Worm (Caenorhabditis elegans) whole organism, L1 larva: ENCODE measurements around the gene smc-6.

Experiments
- aha-1 ChIP-seq: fragments of 150-350 bp; optimal IDR thresholded peaks from 2 replicates; lab custom pipeline; 2014; ENCODE audit warnings: missing biosample characterization, missing genetic modification characterization
- aly-2 ChIP-seq: fragments of 150-350 bp; optimal IDR thresholded peaks from 2 replicates; lab custom pipeline; 2014; ENCODE audit warnings: missing biosample characterization, missing genetic modification characterization
- ceh-90 ChIP-seq: sonication (generic microtip); optimal IDR thresholded peaks from 2 replicates; lab custom pipeline; 2016; ENCODE audit warnings: missing genetic modification characterization, missing compliant biosample characterization
- dpl-1 ChIP-seq, 3 experiments: fragments of 150-350 bp in 2 of 3; sonication (generic microtip) in 1 of 3; optimal IDR thresholded peaks; 2 replicates each; lab custom pipeline; 2014 to 2017; ENCODE audit warnings: missing biosample characterization in 3 of 3, missing genetic modification characterization in 3 of 3, missing genetic modification reagents in 3 of 3
- dsc-1 ChIP-seq: sonication (generic microtip); optimal IDR thresholded peaks from 2 replicates; lab custom pipeline; 2016; ENCODE audit warnings: mild to moderate bottlenecking, missing genetic modification characterization, missing compliant biosample characterization
- efl-1 ChIP-seq, 4 experiments: fragments of 150-350 bp; optimal IDR thresholded peaks in 3 of 4; peaks in 1 of 4; 1 replicate in 1 of 4; 2 replicates in 3 of 4; lab custom pipeline; 2014; ENCODE audit warnings: missing biosample characterization in 2 of 4, missing genetic modification characterization in 2 of 4, missing genetic modification reagents in 2 of 4
- efl-3 ChIP-seq: fragments of 200-800 bp; sonication (Bioruptor generic); optimal IDR thresholded peaks from 2 replicates; lab custom pipeline; 2018; ENCODE audit warnings: mild to moderate bottlenecking, missing genetic modification characterization, missing compliant biosample characterization
- egl-13 ChIP-seq: sonication (generic microtip); optimal IDR thresholded peaks from 2 replicates; lab custom pipeline; 2016; ENCODE audit warnings: missing genotype, missing genetic modification reagents, missing genetic modification characterization, missing compliant biosample characterization
- elt-3 ChIP-seq, 6 experiments: fragments of 150-350 bp in 1 of 6; sonication (generic microtip); optimal IDR thresholded peaks; 2 replicates each; lab custom pipeline; 2017 to 2018; ENCODE audit warnings: missing biosample characterization in 6 of 6, missing genetic modification characterization in 6 of 6, inconsistent platforms in 1 of 6
- fkh-10 ChIP-seq: sonication (generic microtip); optimal IDR thresholded peaks from 2 replicates; lab custom pipeline; 2017; ENCODE audit warnings: missing biosample characterization, missing genetic modification reagents, missing genetic modification characterization
- fkh-4 ChIP-seq: sonication (generic microtip); optimal IDR thresholded peaks from 2 replicates; lab custom pipeline; 2016; ENCODE audit warnings: missing compliant biosample characterization, missing genetic modification characterization, borderline replicate concordance
- grh-1 ChIP-seq: fragments of 200-800 bp; sonication (Bioruptor generic); IDR thresholded peaks from 2 replicates; pipeline ENCODE4 v1.3.6; 2022; ENCODE audit warnings: missing genetic modification reagents, missing genetic modification characterization, missing compliant biosample characterization
- jun-1 ChIP-seq: fragments of 150-350 bp; optimal IDR thresholded peaks from 2 replicates; lab custom pipeline; 2014; ENCODE audit warnings: missing biosample characterization, missing genetic modification reagents, missing genetic modification characterization
- lin-13 ChIP-seq: fragments of 150-350 bp; optimal IDR thresholded peaks from 2 replicates; lab custom pipeline; 2014; ENCODE audit warnings: missing biosample characterization, missing genetic modification reagents, missing genetic modification characterization
- lin-14 ChIP-seq: fragments of 200-800 bp; sonication (Bioruptor generic); optimal IDR thresholded peaks from 2 replicates; lab custom pipeline; 2018; ENCODE audit warnings: mild to moderate bottlenecking, missing genetic modification characterization, moderate library complexity, missing compliant biosample characterization
- lin-15B ChIP-seq: fragments of 150-350 bp; sonication (generic microtip); optimal IDR thresholded peaks from 3 replicates; lab custom pipeline; 2014; ENCODE audit warnings: missing biosample characterization, missing genetic modification characterization
- lin-35 ChIP-seq, 2 experiments: fragments of 150-350 bp; optimal IDR thresholded peaks; 2 replicates each; lab custom pipeline; 2014; ENCODE audit warnings: missing biosample characterization in 2 of 2, missing genetic modification characterization in 2 of 2, missing genetic modification reagents in 2 of 2
- lir-3 ChIP-seq: sonication (generic microtip); optimal IDR thresholded peaks from 2 replicates; lab custom pipeline; 2016; ENCODE audit warnings: mild to moderate bottlenecking, missing genetic modification characterization, moderate library complexity, missing compliant biosample characterization; ENCODE audit not compliant: poor library complexity
- mdl-1 ChIP-seq, 2 experiments: fragments of 150-350 bp; optimal IDR thresholded peaks; 2 replicates each; lab custom pipeline; 2014 to 2017; ENCODE audit warnings: missing biosample characterization in 2 of 2, missing genetic modification characterization in 2 of 2, inconsistent platforms in 1 of 2
- mef-2 ChIP-seq: fragments of 150-350 bp; optimal IDR thresholded peaks from 2 replicates; lab custom pipeline; 2014; ENCODE audit warnings: missing biosample characterization, missing genetic modification characterization
- nhr-19 ChIP-seq: fragments of 200-800 bp; sonication (Bioruptor generic); conservative IDR thresholded peaks from 2 replicates; pipeline ENCODE4 v1.3.6; 2022; ENCODE audit warnings: missing genetic modification characterization, missing compliant biosample characterization
- nhr-20 ChIP-seq: sonication (generic microtip); optimal IDR thresholded peaks from 2 replicates; lab custom pipeline; 2016; ENCODE audit warnings: mild to moderate bottlenecking, missing genetic modification characterization, missing compliant biosample characterization
- nhr-47 ChIP-seq: sonication (generic microtip); optimal IDR thresholded peaks from 2 replicates; lab custom pipeline; 2016; ENCODE audit warnings: mild to moderate bottlenecking, missing genetic modification characterization, moderate library complexity, missing compliant biosample characterization
- nhr-71 ChIP-seq: sonication (generic microtip); optimal IDR thresholded peaks from 2 replicates; lab custom pipeline; 2016; ENCODE audit warnings: mild to moderate bottlenecking, missing genetic modification characterization, moderate library complexity, missing compliant biosample characterization
- nhr-85 ChIP-seq: sonication (generic microtip); peaks from one replicate; lab custom pipeline; 2016; ENCODE audit warnings: missing genetic modification characterization, inconsistent platforms, missing compliant biosample characterization
- nhr-90 ChIP-seq: sonication (generic microtip); optimal IDR thresholded peaks from 2 replicates; lab custom pipeline; 2016; ENCODE audit warnings: mild to moderate bottlenecking, missing genetic modification characterization, missing compliant biosample characterization; ENCODE audit not compliant: poor library complexity
- pax-3 ChIP-seq: fragments of 200-800 bp; sonication (Bioruptor generic); optimal IDR thresholded peaks from 2 replicates; lab custom pipeline; 2018; ENCODE audit warnings: mild to moderate bottlenecking, missing genetic modification characterization, moderate library complexity, missing compliant biosample characterization
- sox-4 ChIP-seq: sonication (generic microtip); optimal IDR thresholded peaks from 2 replicates; lab custom pipeline; 2016; ENCODE audit warnings: missing genetic modification characterization, missing compliant biosample characterization
- sptf-1 ChIP-seq: fragments of 150-350 bp; optimal IDR thresholded peaks from 2 replicates; lab custom pipeline; 2014; ENCODE audit warnings: missing biosample characterization, missing genetic modification characterization
- tbx-2 ChIP-seq: sonication (generic microtip); optimal IDR thresholded peaks from 2 replicates; lab custom pipeline; 2016; ENCODE audit warnings: missing genetic modification characterization, missing compliant biosample characterization
- unc-30 ChIP-seq: sonication (generic microtip); optimal IDR thresholded peaks from 2 replicates; lab custom pipeline; 2017; ENCODE audit warnings: missing biosample characterization, missing genetic modification characterization
- unc-86 ChIP-seq: sonication (generic microtip); optimal IDR thresholded peaks from 2 replicates; lab custom pipeline; 2016; ENCODE audit warnings: missing genetic modification characterization, missing compliant biosample characterization
- vab-15 ChIP-seq: sonication (generic microtip); optimal IDR thresholded peaks from 2 replicates; lab custom pipeline; 2017; ENCODE audit warnings: missing genotype, mild to moderate bottlenecking, missing genetic modification characterization, missing compliant biosample characterization
- xbp-1 ChIP-seq: sonication (generic microtip); optimal IDR thresholded peaks from 2 replicates; lab custom pipeline; 2016; ENCODE audit warnings: missing genetic modification characterization, missing compliant biosample characterization
- zip-4 ChIP-seq: fragments of 200-800 bp; sonication (Bioruptor generic); optimal IDR thresholded peaks from 2 replicates; lab custom pipeline; 2018; ENCODE audit warnings: mild to moderate bottlenecking, missing genetic modification characterization, moderate library complexity, missing compliant biosample characterization
- ztf-11 ChIP-seq, 2 experiments: sonication (generic microtip); optimal IDR thresholded peaks; 2 replicates each; lab custom pipeline; 2016 to 2017; ENCODE audit warnings: missing genetic modification characterization in 2 of 2, missing biosample characterization in 1 of 2, missing compliant biosample characterization in 1 of 2
- ztf-4 ChIP-seq: fragments of 150-350 bp; optimal IDR thresholded peaks from 2 replicates; lab custom pipeline; 2014; ENCODE audit warnings: missing biosample characterization, missing genetic modification characterization

Gene smc-6

ce11 chrII:11577397-11577796 lies 1.1 kb upstream of the smc-6 start, which contains the start of gene pcs-1:
pcs-1 (minus strand) TSS chrII:11577740.
- peak; percentile 27 for TF ChIP-seq lin-14 (GFP tag; lab: Kevin White, UChicago)
- no peak for TF ChIP-seq ceh-90 (tag; lab: Kevin White, UChicago)

ce11 chrII:11577861-11578260 lies 655 bp upstream of the smc-6 start:
- TF ChIP-seq sptf-1 (tag; lab: Kevin White, UChicago) (no peak), egl-13 (no peak)

- TF ChIP-seq vab-15 (tag; lab: Kevin White, UChicago) (no peak), lin-35 (GFP tag; optimal IDR thresholded peaks at IDR 0.05; lab: Kevin White, UChicago) (no peak), lir-3 (tag; lab: Kevin White, UChicago) (no peak), nhr-20 (tag; lab: Kevin White, UChicago) (no peak), nhr-19 (GFP tag; lab: Robert Waterston, UW) (no peak), aly-2 (tag; lab: Kevin White, UChicago) (no peak), nhr-47 (no peak), jun-1 (tag; lab: Kevin White, UChicago) (no peak), tbx-2 (tag; lab: Kevin White, UChicago) (no peak), sox-4 (tag; lab: Kevin White, UChicago) (no peak), grh-1 (GFP tag; lab: Robert Waterston, UW) (no peak), ztf-4 (no peak), nhr-90 (tag; lab: Kevin White, UChicago) (no peak)
- TF ChIP-seq, all 84 proteins: peak for 0
Measured at ce11 chrII:11582698-11583097, 4.2 kb downstream of the smc-6 start, which contains the start of gene ints-7. ints-7 (plus strand) TSS chrII:11582849.

ce11 chrII:11588304-11588703 lies 9.8 kb downstream of the smc-6 start:
- TF ChIP-seq dsc-1 (tag; lab: Kevin White, UChicago) (no peak), efl-1 (optimal IDR thresholded peaks at IDR 0.05; lab: Kevin White, UChicago) (no peak), efl-1 (GFP tag; optimal IDR thresholded peaks at IDR 0.05 in 1 of 2; lab: Kevin White, UChicago) (peak in 1 of 2 experiments; percentile 51), mef-2 (tag; lab: Kevin White, UChicago) (no peak)

- TF ChIP-seq unc-86 (tag; lab: Kevin White, UChicago) (no peak), efl-3 (GFP tag; lab: Kevin White, UChicago) (no peak), lin-15B (tag; lab: Kevin White, UChicago) (no peak)
Measured at ce11 chrII:11591558-11591957, 13.0 kb downstream of the smc-6 start.

- no peak for TF ChIP-seq ztf-4
Measured at ce11 chrII:11592023-11592422, 13.5 kb downstream of the smc-6 start, which contains the start of gene F07A11.1. F07A11.1 (minus strand) TSS chrII:11592123.

- TF ChIP-seq tbx-2 (tag; lab: Kevin White, UChicago) (no peak), elt-3 (tag; optimal IDR thresholded peaks at IDR 0.05; lab: Kevin White, UChicago) (no peak), lin-13 (GFP tag; lab: Kevin White, UChicago) (no peak), nhr-71 (tag; lab: Kevin White, UChicago) (peak; percentile 24), grh-1 (GFP tag; lab: Robert Waterston, UW) (no peak), jun-1 (tag; lab: Kevin White, UChicago) (no peak), zip-4 (GFP tag; lab: Kevin White, UChicago) (no peak), efl-3 (GFP tag; lab: Kevin White, UChicago) (no peak), unc-30 (tag; lab: Kevin White, UChicago) (no peak), mdl-1 (tag; optimal IDR thresholded peaks at IDR 0.05; lab: Kevin White, UChicago) (peak; percentile 41 to 61), dpl-1 (GFP tag; optimal IDR thresholded peaks at IDR 0.05; lab: Kevin White, UChicago) (peak in 1 of 3 experiments; percentile 15), pax-3 (tag; lab: Kevin White, UChicago) (no peak), fkh-10 (GFP tag; lab: Kevin White, UChicago) (no peak), xbp-1 (tag; lab: Kevin White, UChicago) (no peak), efl-1 (optimal IDR thresholded peaks at IDR 0.05; lab: Kevin White, UChicago) (peak in 1 of 2 experiments; percentile 21), efl-1 (GFP tag; optimal IDR thresholded peaks at IDR 0.05 in 1 of 2; lab: Kevin White, UChicago) (peak; percentile 22 to 87), ztf-11 (tag; optimal IDR thresholded peaks at IDR 0.05; lab: Kevin White, UChicago) (peak in 1 of 2 experiments; percentile 1), ztf-4 (no peak), aha-1 (tag; lab: Kevin White, UChicago) (no peak), fkh-4 (tag; lab: Kevin White, UChicago) (no peak), nhr-85 (tag; lab: Kevin White, UChicago) (no peak), lin-14 (GFP tag; lab: Kevin White, UChicago) (peak; percentile 75)
Measured at ce11 chrII:11595368-11595996, 17.0 kb downstream of the smc-6 start, which contains the start of gene gfat-1. gfat-1 (minus strand) TSS chrII:11595418.
